Worm (Caenorhabditis elegans) whole organism, L4 larva: ENCODE measurements around the gene F21C10.10.

ENCODE experiments used
- D1046.2 ChIP-seq: fragments of 200-800 bp; sonication (Bioruptor generic); IDR thresholded peaks from 2 replicates; pipeline ENCODE4 v1.3.6; 2022; ENCODE audit warnings: missing genetic modification characterization, missing compliant biosample characterization
- F26F4.8 ChIP-seq: fragments of 200-800 bp; sonication (Bioruptor generic); conservative IDR thresholded peaks from 2 replicates; pipeline ENCODE4 v1.3.6; 2022; ENCODE audit warnings: missing genetic modification characterization, missing compliant biosample characterization
- F37D6.2 ChIP-seq: sonication (generic microtip); optimal IDR thresholded peaks from 2 replicates; lab custom pipeline; 2016; ENCODE audit warnings: mild to moderate bottlenecking, missing genetic modification characterization, missing compliant biosample characterization
- F44E2.7 ChIP-seq: fragments of 200-800 bp; sonication (Bioruptor generic); IDR thresholded peaks from 2 replicates; pipeline ENCODE4 v2.1.2; 2022; ENCODE audit warnings: missing genetic modification characterization, missing compliant biosample characterization
- R02D3.7 ChIP-seq: fragments of 150-350 bp; sonication (generic microtip); optimal IDR thresholded peaks from 3 replicates; lab custom pipeline; 2014; ENCODE audit warnings: missing biosample characterization, missing genetic modification characterization
- Y105C5A.15 ChIP-seq: fragments of 200-800 bp; sonication (Bioruptor generic); IDR thresholded peaks from 2 replicates; pipeline ENCODE4 v1.3.6; 2022; ENCODE audit warnings: missing genetic modification characterization, missing compliant biosample characterization
- Y75B8A.6 ChIP-seq: fragments of 200-800 bp; sonication (Bioruptor generic); IDR thresholded peaks from 2 replicates; pipeline ENCODE4 v1.3.6; 2022; ENCODE audit warnings: missing genetic modification reagents, missing genetic modification characterization, missing compliant biosample characterization
- ama-1 ChIP-seq: fragments of 150-350 bp; optimal IDR thresholded peaks from 2 replicates; lab custom pipeline; 2014; ENCODE audit warnings: inconsistent platforms, mixed read lengths
- ceh-32 ChIP-seq: sonication (generic microtip); optimal IDR thresholded peaks from 2 replicates; lab custom pipeline; 2016; ENCODE audit warnings: mild to moderate bottlenecking, missing genetic modification characterization, missing compliant biosample characterization; ENCODE audit not compliant: poor library complexity
- ceh-82 ChIP-seq: sonication (generic microtip); optimal IDR thresholded peaks from 2 replicates; lab custom pipeline; 2017; ENCODE audit warnings: missing biosample characterization, missing genetic modification characterization
- daf-12 ChIP-seq: fragments of 150-350 bp; optimal IDR thresholded peaks from 2 replicates; lab custom pipeline; 2014; ENCODE audit warnings: missing biosample characterization, missing genetic modification reagents, missing genetic modification characterization
- daf-16 ChIP-seq, 3 experiments: sonication (generic microtip); optimal IDR thresholded peaks; 2 replicates each; lab custom pipeline; 2016 to 2017; ENCODE audit warnings: missing genetic modification characterization in 3 of 3, missing genetic modification reagents in 3 of 3, mild to moderate bottlenecking in 2 of 3, missing compliant biosample characterization in 2 of 3, missing biosample characterization in 1 of 3, moderate library complexity in 1 of 3
- daf-8 ChIP-seq: fragments of 200-800 bp; sonication (Bioruptor generic); IDR thresholded peaks from 2 replicates; pipeline ENCODE4 v1.3.6; 2022; ENCODE audit warnings: missing genetic modification characterization, missing compliant biosample characterization
- dmd-6 ChIP-seq: fragments of 200-800 bp; sonication (Bioruptor generic); IDR thresholded peaks from 2 replicates; pipeline ENCODE4 v1.3.6; 2022; ENCODE audit warnings: missing genetic modification reagents, missing genetic modification characterization, missing compliant biosample characterization
- dve-1 ChIP-seq: sonication (generic microtip); optimal IDR thresholded peaks from 2 replicates; lab custom pipeline; 2017; ENCODE audit warnings: antibody characterized with exemption, mild to moderate bottlenecking, missing genetic modification characterization, missing compliant biosample characterization; ENCODE audit not compliant: insufficient read depth
- gei-8 ChIP-seq: fragments of 200-800 bp; sonication (Bioruptor generic); optimal IDR thresholded peaks from 2 replicates; lab custom pipeline; 2018; ENCODE audit warnings: mild to moderate bottlenecking, missing genetic modification characterization, missing compliant biosample characterization
- hlh-30 ChIP-seq: sonication (generic microtip); optimal IDR thresholded peaks from 2 replicates; lab custom pipeline; 2017; ENCODE audit warnings: antibody characterized with exemption, mild to moderate bottlenecking, missing genetic modification characterization, missing compliant biosample characterization; ENCODE audit not compliant: insufficient read depth
- lin-15B ChIP-seq: fragments of 150-350 bp; sonication (generic microtip); optimal IDR thresholded peaks from 3 replicates; lab custom pipeline; 2014; ENCODE audit warnings: missing biosample characterization, missing genetic modification characterization
- lir-3 ChIP-seq: sonication (generic microtip); optimal IDR thresholded peaks from 2 replicates; lab custom pipeline; 2016; ENCODE audit warnings: mild to moderate bottlenecking, missing genetic modification characterization, missing compliant biosample characterization
- mdl-1 ChIP-seq, 2 experiments: fragments of 150-350 bp in 1 of 2; sonication (generic microtip) in 1 of 2; optimal IDR thresholded peaks; 2 replicates each; lab custom pipeline; 2014 to 2017; ENCODE audit warnings: missing biosample characterization in 2 of 2, missing genetic modification characterization in 2 of 2
- mdt-29 ChIP-seq: fragments of 200-800 bp; sonication (Bioruptor generic); IDR thresholded peaks from 2 replicates; pipeline ENCODE4 v1.3.6; 2022; ENCODE audit warnings: missing genetic modification reagents, missing genetic modification characterization, missing compliant biosample characterization
- mep-1 ChIP-seq: fragments of 150-350 bp; sonication (generic microtip); optimal IDR thresholded peaks from 3 replicates; lab custom pipeline; 2014; ENCODE audit warnings: missing biosample characterization, missing genetic modification characterization
- mxl-2 ChIP-seq: fragments of 200-800 bp; sonication (Bioruptor generic); conservative IDR thresholded peaks from 2 replicates; pipeline ENCODE4 v1.3.6; 2022; ENCODE audit warnings: missing genetic modification reagents, missing genetic modification characterization, missing compliant biosample characterization
- mxl-3 ChIP-seq: fragments of 200-800 bp; sonication (Bioruptor generic); optimal IDR thresholded peaks from 2 replicates; lab custom pipeline; 2018; ENCODE audit warnings: mild to moderate bottlenecking, missing genetic modification characterization, missing compliant biosample characterization
- nhr-11 ChIP-seq: fragments of 150-350 bp; optimal IDR thresholded peaks from 2 replicates; lab custom pipeline; 2014; ENCODE audit warnings: missing biosample characterization, missing genetic modification characterization
- nhr-111 ChIP-seq: fragments of 200-800 bp; sonication (Bioruptor generic); optimal IDR thresholded peaks from 2 replicates; lab custom pipeline; 2018; ENCODE audit warnings: mild to moderate bottlenecking, missing genetic modification characterization, missing compliant biosample characterization
- nhr-25 ChIP-seq: sonication (generic microtip); optimal IDR thresholded peaks from 2 replicates; lab custom pipeline; 2017; ENCODE audit warnings: missing genetic modification characterization, mild to moderate bottlenecking, missing compliant biosample characterization, antibody characterized with exemption, moderate library complexity, borderline replicate concordance; ENCODE audit not compliant: insufficient read depth
- nhr-41 ChIP-seq: fragments of 200-800 bp; sonication (Bioruptor generic); IDR thresholded peaks from 2 replicates; pipeline ENCODE4 v1.3.6; 2022; ENCODE audit warnings: missing genetic modification reagents, missing genetic modification characterization, missing compliant biosample characterization
- nhr-48 ChIP-seq: sonication (generic microtip); optimal IDR thresholded peaks from 2 replicates; lab custom pipeline; 2016; ENCODE audit warnings: mild to moderate bottlenecking, missing genetic modification characterization, missing compliant biosample characterization
- nhr-76 ChIP-seq: fragments of 150-350 bp; optimal IDR thresholded peaks from 2 replicates; lab custom pipeline; 2014; ENCODE audit warnings: missing biosample characterization, missing genetic modification characterization
- nhr-77 ChIP-seq: fragments of 150-350 bp; optimal IDR thresholded peaks from 2 replicates; lab custom pipeline; 2014; ENCODE audit warnings: missing biosample characterization, missing genetic modification characterization
- set-16 ChIP-seq: fragments of 200-800 bp; sonication (Bioruptor generic); IDR thresholded peaks from 2 replicates; pipeline ENCODE4 v1.3.6; 2022; ENCODE audit warnings: missing genetic modification reagents, missing genetic modification characterization, missing compliant biosample characterization
- snpc-4 ChIP-seq: fragments of 150-350 bp; optimal IDR thresholded peaks from 2 replicates; lab custom pipeline; 2014; ENCODE audit warnings: missing biosample characterization, missing genetic modification characterization
- spr-1 ChIP-seq: sonication (generic microtip); optimal IDR thresholded peaks from 2 replicates; lab custom pipeline; 2016; ENCODE audit warnings: mild to moderate bottlenecking, missing genetic modification characterization, missing compliant biosample characterization
- unc-62 ChIP-seq, 3 experiments: fragments of 150-350 bp in 1 of 3; sonication (generic microtip); optimal IDR thresholded peaks in 2 of 3; peaks in 1 of 3; 1 replicate in 1 of 3; 2 replicates in 2 of 3; lab custom pipeline; 2014 to 2017; ENCODE audit warnings: missing biosample characterization in 3 of 3, missing genetic modification characterization in 3 of 3, missing genetic modification reagents in 3 of 3, missing genotype in 1 of 3
- zag-1 ChIP-seq: fragments of 150-350 bp; optimal IDR thresholded peaks from 2 replicates; lab custom pipeline; 2014; ENCODE audit warnings: missing biosample characterization, missing genetic modification characterization
- zfp-2 ChIP-seq: sonication (generic microtip); optimal IDR thresholded peaks from 2 replicates; lab custom pipeline; 2016; ENCODE audit warnings: mild to moderate bottlenecking, missing genetic modification characterization, missing compliant biosample characterization
- zip-11 ChIP-seq: fragments of 200-800 bp; sonication (Bioruptor generic); IDR thresholded peaks from 2 replicates; pipeline ENCODE4 v1.3.6; 2022; ENCODE audit warnings: missing genetic modification characterization, missing compliant biosample characterization

The F21C10.10 gene

ce11 chrV:9094060-9094628, 1.9 kb upstream of the F21C10.10 start (continued):
- TF ChIP-seq dmd-6 (GFP tag; lab: Robert Waterston, UW) (peak; percentile 79), mep-1 (tag; lab: Kevin White, UChicago) (peak; percentile 54), mdt-29 (GFP tag; lab: Robert Waterston, UW) (0 out of 2 replicates have a peak, but pooled peaks have one; percentile 53), daf-16 (GFP tag; optimal IDR thresholded peaks at IDR 0.05; lab: Kevin White, UChicago) (peak in 1 of 2 experiments; percentile 95), daf-16 (tag; optimal IDR thresholded peaks at IDR 0.05; lab: Kevin White, UChicago) (peak; percentile 99), nhr-77 (peak; percentile 24), nhr-48 (tag; lab: Kevin White, UChicago) (peak; percentile 58)
- TF ChIP-seq, all 104 proteins: peak for 21

ce11 chrV:9094976-9095375, 1.1 kb upstream of the F21C10.10 start:
- TF ChIP-seq F26F4.8 (GFP tag; lab: Robert Waterston, UW): no peak
- TF ChIP-seq nhr-48 (tag; lab: Kevin White, UChicago): no peak
- peak; percentile 18 for TF ChIP-seq nhr-77
- TF ChIP-seq nhr-41 (GFP tag; lab: Robert Waterston, UW): no peak
- TF ChIP-seq lin-15B (tag; lab: Kevin White, UChicago): no peak
- peak; percentile 15; the same call in 1 of the 2 replicates for TF ChIP-seq dmd-6 (GFP tag; lab: Robert Waterston, UW)
- TF ChIP-seq Y105C5A.15 (GFP tag; lab: Robert Waterston, UW): no peak
- no peak for TF ChIP-seq daf-16 (GFP tag; optimal IDR thresholded peaks at IDR 0.05; lab: Kevin White, UChicago)
- TF ChIP-seq daf-16 (tag; optimal IDR thresholded peaks at IDR 0.05; lab: Kevin White, UChicago): peak; percentile 50
- TF ChIP-seq dve-1 (tag; lab: Kevin White, UChicago): peak; percentile 39
- TF ChIP-seq nhr-111 (GFP tag; lab: Kevin White, UChicago): no peak
- no peak for TF ChIP-seq D1046.2
- TF ChIP-seq unc-62 (GFP tag; optimal IDR thresholded peaks at IDR 0.05 in 1 of 2; lab: Kevin White, UChicago): peak in 1 of 2 experiments; percentile 12
- TF ChIP-seq unc-62 (tag; optimal IDR thresholded peaks at IDR 0.05; lab: Kevin White, UChicago): no peak
- TF ChIP-seq, all 104 proteins: peak for 5

- no peak for TF ChIP-seq gei-8 (GFP tag; lab: Kevin White, UChicago)
- no peak for TF ChIP-seq nhr-11 (tag; lab: Kevin White, UChicago)
- no peak for TF ChIP-seq ceh-32 (tag; lab: Kevin White, UChicago)
- no peak for TF ChIP-seq spr-1 (tag; lab: Kevin White, UChicago)
- no peak for TF ChIP-seq F44E2.7 (GFP tag; lab: Robert Waterston, UW)
- TF ChIP-seq zip-11 (GFP tag; lab: Robert Waterston, UW): no peak
- TF ChIP-seq ama-1 (lab: Kevin White, UChicago): peak; percentile 27
- TF ChIP-seq mdl-1 (tag; optimal IDR thresholded peaks at IDR 0.05; lab: Kevin White, UChicago): no peak
- no peak for TF ChIP-seq F37D6.2 (tag; lab: Kevin White, UChicago)
- no peak for TF ChIP-seq daf-8
- TF ChIP-seq zag-1 (tag; lab: Kevin White, UChicago): no peak
- no peak for TF ChIP-seq lir-3 (tag; lab: Kevin White, UChicago)
- TF ChIP-seq R02D3.7 (tag; lab: Kevin White, UChicago): no peak
- TF ChIP-seq nhr-25 (tag; lab: Kevin White, UChicago): no peak
- TF ChIP-seq zfp-2: no peak
- TF ChIP-seq hlh-30 (tag; lab: Kevin White, UChicago): peak; percentile 52
- no peak for TF ChIP-seq daf-12
- no peak for TF ChIP-seq nhr-76
- no peak for TF ChIP-seq nhr-41 (GFP tag; lab: Robert Waterston, UW)
- TF ChIP-seq snpc-4 (tag; lab: Kevin White, UChicago): no peak
- TF ChIP-seq mxl-2 (GFP tag; lab: Robert Waterston, UW): no peak
- TF ChIP-seq set-16 (GFP tag; lab: Robert Waterston, UW): no peak
- no peak for TF ChIP-seq ceh-82 (tag; lab: Kevin White, UChicago)
- TF ChIP-seq mxl-3 (GFP tag; lab: Kevin White, UChicago): peak; percentile 7
- no peak for TF ChIP-seq Y75B8A.6
These were observed 607 bp downstream of the F21C10.10 start for ce11 chrV:9096674-9097073.
